Fruit fly (Drosophila melanogaster) whole organism, wandering third instar larva: ENCODE results near the gene CG14075.

Experiments used
- Abd-B ChIP-seq: fragments of >200 bp; optimal IDR thresholded peaks from 2 replicates; lab custom pipeline; 2017; ENCODE audit warnings: missing biosample characterization, missing genetic modification characterization
- CrebA ChIP-seq: fragments of 200-800 bp; sonication (Bioruptor generic); optimal IDR thresholded peaks from 2 replicates; lab custom pipeline; 2016; ENCODE audit warnings: missing biosample characterization, mild to moderate bottlenecking, missing genetic modification characterization, borderline replicate concordance
- Dfd ChIP-seq: fragments of >200 bp; optimal IDR thresholded peaks from 2 replicates; lab custom pipeline; 2017; ENCODE audit warnings: missing biosample characterization, missing genetic modification characterization
- Hnf4 ChIP-seq: fragments of 200-800 bp; sonication (Bioruptor generic); optimal IDR thresholded peaks from 2 replicates; lab custom pipeline; 2016; ENCODE audit warnings: missing biosample characterization, mild to moderate bottlenecking, missing genetic modification characterization
- Rel ChIP-seq, 2 experiments: fragments of 200-800 bp; sonication (Bioruptor generic) in 1 of 2; optimal IDR thresholded peaks; 2 replicates in 1 of 2; 3 replicates in 1 of 2; lab custom pipeline; 2016 to 2019; ENCODE audit warnings: mild to moderate bottlenecking in 2 of 2, missing biosample characterization in 2 of 2, missing genetic modification characterization in 2 of 2, moderate library complexity in 1 of 2
- br ChIP-seq: fragments of 200-800 bp; sonication (Bioruptor generic); optimal IDR thresholded peaks from 2 replicates; lab custom pipeline; 2016; ENCODE audit warnings: missing biosample characterization, missing genetic modification characterization
- brk ChIP-seq: fragments of 200-800 bp; sonication (Bioruptor generic); optimal IDR thresholded peaks from 2 replicates; lab custom pipeline; 2016; ENCODE audit warnings: missing biosample characterization, mild to moderate bottlenecking, missing genetic modification characterization
- fru ChIP-seq: fragments of 200-800 bp; sonication (Bioruptor generic); optimal IDR thresholded peaks from 3 replicates; lab custom pipeline; 2016; ENCODE audit warnings: missing biosample characterization, mild to moderate bottlenecking, missing genetic modification characterization
- h ChIP-seq: fragments of 200-800 bp; sonication (Bioruptor generic); optimal IDR thresholded peaks from 3 replicates; lab custom pipeline; 2016; ENCODE audit warnings: missing biosample characterization, mild to moderate bottlenecking, missing genetic modification characterization
- pan ChIP-seq: fragments of >200 bp; optimal IDR thresholded peaks from 2 replicates; lab custom pipeline; 2017
- tai ChIP-seq: sonication (Bioruptor generic); optimal IDR thresholded peaks from 2 replicates; lab custom pipeline; 2016; ENCODE audit warnings: missing biosample characterization, missing genetic modification characterization
- usp ChIP-seq: fragments of >200 bp; optimal IDR thresholded peaks from 2 replicates; lab custom pipeline; 2017; ENCODE audit warnings: missing biosample characterization, missing genetic modification characterization

DNA sequence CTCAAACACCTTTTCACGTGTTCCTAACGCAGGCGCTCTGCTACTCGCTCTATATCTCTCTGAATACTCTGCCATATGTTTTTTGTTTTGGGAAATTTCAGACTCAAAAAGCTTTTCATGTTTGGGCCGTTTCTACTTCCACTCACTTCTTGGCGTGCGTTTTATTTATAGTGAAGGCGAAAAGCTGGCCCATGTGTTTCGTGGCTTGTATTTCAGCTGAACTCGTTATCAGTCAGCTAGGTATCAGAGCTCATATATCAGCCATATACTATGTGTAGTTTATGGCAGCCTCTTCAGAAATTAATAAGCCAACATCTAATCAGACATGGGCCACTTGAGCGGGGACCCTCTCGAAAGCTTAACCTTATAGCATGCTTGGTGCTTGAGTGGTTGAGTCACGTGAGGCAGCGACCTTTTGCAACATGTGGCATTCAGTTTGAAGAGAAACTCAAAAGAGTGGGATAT is 9.8 kb downstream of the CG14075 start:
- no peak for TF ChIP-seq usp (GFP tag; lab: Kevin White, UChicago)
- no peak for TF ChIP-seq Hnf4 (GFP tag; lab: Kevin White, UChicago)
- no peak for TF ChIP-seq h (GFP tag; lab: Kevin White, UChicago)
- no peak for TF ChIP-seq Abd-B (GFP tag; lab: Kevin White, UChicago)
- no peak for TF ChIP-seq Rel (GFP tag; optimal IDR thresholded peaks at IDR 0.05; lab: Kevin White, UChicago)
- no peak for TF ChIP-seq Rel (tag; optimal IDR thresholded peaks at IDR 0.05; lab: Kevin White, UChicago)
- no peak for TF ChIP-seq br
- no peak for TF ChIP-seq Dfd
- no peak for TF ChIP-seq fru (GFP tag; lab: Kevin White, UChicago)
- TF ChIP-seq brk (GFP tag; lab: Kevin White, UChicago): no peak
- TF ChIP-seq CrebA: no peak
- no peak for TF ChIP-seq tai (GFP tag; lab: Kevin White, UChicago)
- no peak for TF ChIP-seq pan (lab: Kevin White, UChicago)
